Fruit fly (Drosophila melanogaster): ENCODE results near the gene CG43169.
A peak's percentile ranks its signal among the peaks of the same experiment; 100 is the strongest.

Gene CG43169

dm6 chr3L:8912332-8912731, 23.9 kb upstream of the CG43169 start, which contains the start of the genes Tsp66E and mfr (continued):
- TF ChIP-seq amos (GFP tag; IDR thresholded peaks at IDR 0.05; ENCODE audit: partially characterized antibody) (peak; percentile 11; the same call in 1 of the 2 replicates), CG8089 (GFP tag; optimal IDR thresholded peaks at IDR 0.05) (no peak), CG10274 (GFP tag; optimal IDR thresholded peaks at IDR 0.05) (no peak), CG14441 (GFP tag; IDR thresholded peaks at IDR 0.05) (no peak), lov (optimal IDR thresholded peaks at IDR 0.05) (no peak), lov (GFP tag; IDR thresholded peaks at IDR 0.05) (peak; percentile 72; the same call in 1 of the 3 replicates), CG6854 (GFP tag; optimal IDR thresholded peaks at IDR 0.05) (peak; percentile 39), Dbx (GFP tag; IDR thresholded peaks at IDR 0.05) (peak; percentile 58; the same call in 1 of the 3 replicates), maf-S (GFP tag; optimal IDR thresholded peaks at IDR 0.05) (no peak), ken (GFP tag; IDR thresholded peaks at IDR 0.05) (0 out of 3 replicates have a peak, but pooled peaks have one; percentile 34), CG7928 (GFP tag; optimal IDR thresholded peaks at IDR 0.05) (no peak), Hr39 (optimal IDR thresholded peaks at IDR 0.05) (no peak), CG17568 (GFP tag; optimal IDR thresholded peaks at IDR 0.05) (no peak), CG42726 (GFP tag; IDR thresholded peaks at IDR 0.05; ENCODE audit: partially characterized antibody) (0 out of 2 replicates have a peak, but pooled peaks have one; percentile 16), CG4820 (GFP tag; optimal IDR thresholded peaks at IDR 0.05) (no peak), CG33557 (GFP tag; optimal IDR thresholded peaks at IDR 0.05) (no peak), Deaf1 (tag; optimal IDR thresholded peaks at IDR 0.05) (peak; percentile 91), ara (GFP tag; IDR thresholded peaks at IDR 0.05) (no peak), CG4730 (GFP tag; IDR thresholded peaks at IDR 0.05) (no peak), CG32532 (GFP tag; IDR thresholded peaks at IDR 0.05) (peak; percentile 42; the same call in 1 of the 2 replicates), CG15269 (tag; optimal IDR thresholded peaks at IDR 0.05) (no peak), eyg (GFP tag; optimal IDR thresholded peaks at IDR 0.05) (no peak), gcm (GFP tag; optimal IDR thresholded peaks at IDR 0.05) (no peak), CG13287 (GFP tag; IDR thresholded peaks at IDR 0.05; ENCODE audit: partially characterized antibody) (peak; percentile 40), CG43689 (GFP tag; IDR thresholded peaks at IDR 0.05) (no peak), CG3847 (GFP tag; IDR thresholded peaks at IDR 0.05) (no peak), CG7987 (GFP tag; optimal IDR thresholded peaks at IDR 0.05) (no peak), pnt (GFP tag; optimal IDR thresholded peaks at IDR 0.05) (no peak), chinmo (GFP tag; IDR thresholded peaks at IDR 0.05; ENCODE audit: partially characterized antibody) (peak; percentile 97), CG7556 (GFP tag; optimal IDR thresholded peaks at IDR 0.05) (no peak), MTF-1 (GFP tag; optimal IDR thresholded peaks at IDR 0.05; ENCODE audit: borderline replicate concordance) (no peak), Rx (GFP tag; IDR thresholded peaks at IDR 0.05) (no peak), CG33213 (GFP tag; optimal IDR thresholded peaks at IDR 0.05) (no peak), ind (GFP tag; optimal IDR thresholded peaks at IDR 0.05) (no peak), CG1832 (GFP tag; optimal IDR thresholded peaks at IDR 0.05) (no peak), unc-4 (GFP tag; IDR thresholded peaks at IDR 0.05; ENCODE audit: partially characterized antibody) (peak; percentile 34), CG3065 (GFP tag; optimal IDR thresholded peaks at IDR 0.05) (no peak), hbn (GFP tag; IDR thresholded peaks at IDR 0.05; ENCODE audit: partially characterized antibody) (no peak), CG6272 (GFP tag; IDR thresholded peaks at IDR 0.05) (no peak), dmrt11E (tag; optimal IDR thresholded peaks at IDR 0.05) (no peak), Side (GFP tag; optimal IDR thresholded peaks at IDR 0.05) (no peak), CG3163 (GFP tag; optimal IDR thresholded peaks at IDR 0.05) (no peak), Dip3 (GFP tag; optimal IDR thresholded peaks at IDR 0.05) (no peak), Fer2 (tag; optimal IDR thresholded peaks at IDR 0.05) (no peak), CG10543 (GFP tag; optimal IDR thresholded peaks at IDR 0.05) (peak; percentile 64), fd102C (GFP tag; optimal IDR thresholded peaks at IDR 0.05) (no peak), jing (GFP tag; optimal IDR thresholded peaks at IDR 0.05) (no peak), caup (GFP tag; optimal IDR thresholded peaks at IDR 0.05; ENCODE audit: severe bottlenecking) (peak; percentile 24), PHDP (tag; optimal IDR thresholded peaks at IDR 0.05) (no peak), CG12219 (GFP tag; optimal IDR thresholded peaks at IDR 0.05) (no peak), fu2 (GFP tag; optimal IDR thresholded peaks at IDR 0.05) (no peak)

All from whole organism, embryonic.